Worm (Caenorhabditis elegans) whole organism, L4/young adult: ENCODE measurements around the gene ZK354.6.

ENCODE experiments used
- W03F9.2 ChIP-seq: fragments of 150-350 bp; optimal IDR thresholded peaks from 2 replicates; lab custom pipeline; 2014; ENCODE audit warnings: missing biosample characterization, missing genetic modification characterization
- him-1 ChIP-seq: sonication (generic microtip); optimal IDR thresholded peaks from 2 replicates; lab custom pipeline; 2016; ENCODE audit warnings: missing genotype, missing genetic modification reagents, missing genetic modification characterization, missing compliant biosample characterization

DNA sequence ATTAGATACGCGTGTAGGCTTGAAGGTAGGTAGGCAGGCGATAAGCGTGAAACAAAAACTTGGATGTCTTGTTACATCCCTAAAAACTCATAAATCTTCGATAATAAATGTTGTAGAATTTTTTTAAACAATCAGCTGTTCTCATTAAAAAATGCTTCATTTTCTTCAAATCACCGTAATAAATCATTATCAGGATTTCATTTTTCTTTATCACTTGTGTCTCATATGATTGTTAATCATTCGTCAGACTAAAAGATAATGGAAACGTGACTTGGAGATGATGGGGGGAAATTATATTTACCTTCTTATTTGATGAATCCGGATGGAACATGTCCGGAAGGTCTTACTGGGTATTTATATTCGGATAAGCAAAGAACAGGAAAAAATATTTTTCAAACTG, 36.1 kb upstream of the ZK354.6 start:
- no peak for TF ChIP-seq him-1 (tag; lab: Kevin White, UChicago)
- TF ChIP-seq W03F9.2 (tag; lab: Kevin White, UChicago), result no peak
